Worm (Caenorhabditis elegans) whole organism, mixed stage, embryonic: Measurements from ENCODE around the gene clec-84.
A peak's percentile ranks its signal among the peaks of the same experiment; 100 is the strongest.

Source experiments
- M03D4.4 ChIP-seq: sonication (generic microtip); optimal IDR thresholded peaks from 2 replicates; lab custom pipeline; 2017; ENCODE audit warnings: mild to moderate bottlenecking, missing genetic modification characterization, missing compliant biosample characterization
- bed-3 ChIP-seq: fragments of 200-800 bp; sonication (Bioruptor generic); optimal IDR thresholded peaks from 3 replicates; lab custom pipeline; 2018; ENCODE audit warnings: mild to moderate bottlenecking, missing genetic modification characterization, moderate library complexity, missing compliant biosample characterization
- blmp-1 ChIP-seq: fragments of 150-350 bp; optimal IDR thresholded peaks from 2 replicates; lab custom pipeline; 2014; ENCODE audit warnings: missing biosample characterization, missing genetic modification characterization
- ceh-39 ChIP-seq: fragments of 150-350 bp; optimal IDR thresholded peaks from 2 replicates; lab custom pipeline; 2014; ENCODE audit warnings: missing biosample characterization, missing genetic modification characterization
- ceh-43 ChIP-seq: fragments of 200-800 bp; sonication (Bioruptor generic); optimal IDR thresholded peaks from 2 replicates; lab custom pipeline; 2018; ENCODE audit warnings: mild to moderate bottlenecking, missing genetic modification characterization, moderate library complexity, missing compliant biosample characterization
- ceh-83 ChIP-seq: fragments of 200-800 bp; sonication (Bioruptor generic); optimal IDR thresholded peaks from 2 replicates; lab custom pipeline; 2018; ENCODE audit warnings: mild to moderate bottlenecking, missing genetic modification characterization, missing compliant biosample characterization
- ces-1 ChIP-seq: fragments of 150-350 bp; optimal IDR thresholded peaks from 2 replicates; lab custom pipeline; 2014; ENCODE audit warnings: missing biosample characterization, missing genetic modification reagents, missing genetic modification characterization
- cnd-1 ChIP-seq: fragments of 200-800 bp; sonication (Bioruptor generic); optimal IDR thresholded peaks from 2 replicates; lab custom pipeline; 2018; ENCODE audit warnings: mild to moderate bottlenecking, missing genetic modification characterization, missing compliant biosample characterization
- elt-1 ChIP-seq: sonication (generic microtip); optimal IDR thresholded peaks from 2 replicates; lab custom pipeline; 2017; ENCODE audit warnings: missing genetic modification characterization, mild to moderate bottlenecking, missing compliant biosample characterization, antibody characterized with exemption, moderate library complexity, borderline replicate concordance; ENCODE audit not compliant: insufficient read depth
- elt-3 ChIP-seq: fragments of 150-350 bp; optimal IDR thresholded peaks from 2 replicates; lab custom pipeline; 2014; ENCODE audit warnings: missing biosample characterization, missing genetic modification characterization
- flh-1 ChIP-seq: fragments of 200-800 bp; sonication (Bioruptor generic); optimal IDR thresholded peaks from 2 replicates; lab custom pipeline; 2018; ENCODE audit warnings: mild to moderate bottlenecking, missing genetic modification characterization, moderate library complexity, missing compliant biosample characterization
- ham-2 ChIP-seq: fragments of 200-800 bp; sonication (Bioruptor generic); optimal IDR thresholded peaks from 2 replicates; lab custom pipeline; 2018; ENCODE audit warnings: mild to moderate bottlenecking, missing genetic modification characterization, missing compliant biosample characterization
- hlh-1 ChIP-seq: fragments of 150-350 bp; optimal IDR thresholded peaks from 2 replicates; lab custom pipeline; 2014; ENCODE audit warnings: missing biosample characterization, missing genetic modification reagents, missing genetic modification characterization
- lin-13 ChIP-seq: fragments of 150-350 bp; optimal IDR thresholded peaks from 2 replicates; lab custom pipeline; 2014; ENCODE audit warnings: missing biosample characterization, missing genetic modification characterization
- lin-32 ChIP-seq: fragments of 200-800 bp; sonication (Bioruptor generic); optimal IDR thresholded peaks from 2 replicates; lab custom pipeline; 2018; ENCODE audit warnings: mild to moderate bottlenecking, missing genetic modification characterization, missing compliant biosample characterization
- lsy-2 ChIP-seq: fragments of 150-350 bp; optimal IDR thresholded peaks from 2 replicates; lab custom pipeline; 2014; ENCODE audit warnings: missing biosample characterization, missing genetic modification characterization
- mab-5 ChIP-seq: fragments of 150-350 bp; optimal IDR thresholded peaks from 2 replicates; lab custom pipeline; 2014; ENCODE audit warnings: missing biosample characterization, missing genetic modification characterization
- nhr-12 ChIP-seq: fragments of 150-350 bp; optimal IDR thresholded peaks from 2 replicates; lab custom pipeline; 2014; ENCODE audit warnings: missing biosample characterization, missing genetic modification characterization
- nhr-2 ChIP-seq: fragments of 150-350 bp; optimal IDR thresholded peaks from 2 replicates; lab custom pipeline; 2014; ENCODE audit warnings: missing biosample characterization, missing genetic modification characterization
- nhr-28 ChIP-seq: fragments of 150-350 bp; optimal IDR thresholded peaks from 2 replicates; lab custom pipeline; 2014; ENCODE audit warnings: missing biosample characterization, missing genetic modification characterization
- nhr-76 ChIP-seq: sonication (generic microtip); optimal IDR thresholded peaks from 2 replicates; lab custom pipeline; 2017; ENCODE audit warnings: missing biosample characterization, missing genetic modification characterization
- pha-4 ChIP-seq: fragments of 150-350 bp; optimal IDR thresholded peaks from 2 replicates; lab custom pipeline; 2018; ENCODE audit warnings: missing biosample characterization, missing genetic modification reagents, missing genetic modification characterization
- snpc-4 ChIP-seq: fragments of 150-350 bp; optimal IDR thresholded peaks from 2 replicates; lab custom pipeline; 2014; ENCODE audit warnings: missing biosample characterization, missing genetic modification characterization
- tbx-8 ChIP-seq: fragments of 200-800 bp; sonication (Bioruptor generic); optimal IDR thresholded peaks from 2 replicates; lab custom pipeline; 2018; ENCODE audit warnings: mild to moderate bottlenecking, missing genetic modification characterization, moderate library complexity, missing compliant biosample characterization
- unc-120 ChIP-seq: sonication (generic microtip); optimal IDR thresholded peaks from 2 replicates; lab custom pipeline; 2017; ENCODE audit warnings: missing genetic modification characterization, missing compliant biosample characterization; ENCODE audit not compliant: poor library complexity, severe bottlenecking
- unc-39 ChIP-seq: fragments of 150-350 bp; optimal IDR thresholded peaks from 2 replicates; lab custom pipeline; 2014; ENCODE audit warnings: missing biosample characterization, missing genetic modification characterization
- unc-62 ChIP-seq: fragments of 150-350 bp; optimal IDR thresholded peaks from 2 replicates; lab custom pipeline; 2014; ENCODE audit warnings: missing biosample characterization, missing genetic modification reagents, missing genetic modification characterization
- zip-8 ChIP-seq: fragments of 150-350 bp; optimal IDR thresholded peaks from 2 replicates; lab custom pipeline; 2014; ENCODE audit warnings: missing biosample characterization, missing genetic modification characterization
- ztf-11 ChIP-seq: fragments of 150-350 bp; optimal IDR thresholded peaks from 2 replicates; lab custom pipeline; 2014; ENCODE audit warnings: missing biosample characterization, missing genetic modification characterization

Gene clec-84

ce11 chrIV:2838308-2838707 is 4.0 kb upstream of the clec-84 start, which contains the start of gene Y54G2A.7:
Gene Y54G2A.7 (plus strand): TSS chrIV:2838608.
- TF ChIP-seq nhr-12 (no peak), unc-39 (no peak), ham-2 (GFP tag; lab: Kevin White, UChicago) (no peak), ceh-83 (no peak), unc-62 (GFP tag; lab: Kevin White, UChicago) (no peak), mab-5 (tag; lab: Kevin White, UChicago) (no peak), unc-120 (tag; lab: Kevin White, UChicago) (no peak), lin-13 (no peak), lin-32 (no peak), nhr-28 (tag; lab: Kevin White, UChicago) (no peak), ceh-39 (tag; lab: Kevin White, UChicago) (no peak), nhr-76 (tag; lab: Kevin White, UChicago) (no peak), hlh-1 (tag; lab: Kevin White, UChicago) (no peak), pha-4 (tag; lab: Kevin White, UChicago) (no peak), M03D4.4 (tag; lab: Kevin White, UChicago) (no peak), ceh-43 (GFP tag; lab: Kevin White, UChicago) (no peak), tbx-8 (GFP tag; lab: Kevin White, UChicago) (no peak)

DNA sequence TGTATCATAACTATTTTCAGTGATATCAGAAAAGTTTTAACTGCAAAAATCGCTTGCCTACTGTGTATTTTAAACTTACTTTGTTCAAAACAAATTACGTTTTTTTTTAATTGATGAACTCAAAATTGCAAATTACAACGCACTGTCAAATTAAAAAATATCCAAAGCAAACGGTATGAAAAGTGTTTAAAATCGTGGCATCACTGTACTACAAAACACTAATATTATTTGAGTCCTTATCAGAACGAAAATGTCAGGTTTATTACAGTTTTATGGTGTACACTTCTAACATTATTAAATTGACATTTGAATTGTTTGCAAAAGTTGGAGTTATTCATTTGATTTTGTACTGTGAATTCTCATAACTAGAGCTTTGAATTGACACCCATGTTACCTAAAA is 1.0 kb upstream of the clec-84 start, which contains the start of gene clec-83:
Gene clec-83 (minus strand): TSS at position 213 of the 400 bp plus-strand sequence.
- TF ChIP-seq elt-1 (no peak), M03D4.4 (tag; lab: Kevin White, UChicago) (no peak), pha-4 (tag; lab: Kevin White, UChicago) (no peak), lsy-2 (no peak), zip-8 (no peak), snpc-4 (tag; lab: Kevin White, UChicago) (no peak), nhr-2 (tag; lab: Kevin White, UChicago) (no peak), ham-2 (GFP tag; lab: Kevin White, UChicago) (no peak), unc-39 (no peak), unc-62 (GFP tag; lab: Kevin White, UChicago) (no peak), nhr-76 (tag; lab: Kevin White, UChicago) (no peak), ceh-83 (no peak), ceh-43 (GFP tag; lab: Kevin White, UChicago) (no peak), blmp-1 (tag; lab: Kevin White, UChicago) (no peak), ces-1 (no peak)
- TF ChIP-seq, all 35 proteins: peak for 0

DNA sequence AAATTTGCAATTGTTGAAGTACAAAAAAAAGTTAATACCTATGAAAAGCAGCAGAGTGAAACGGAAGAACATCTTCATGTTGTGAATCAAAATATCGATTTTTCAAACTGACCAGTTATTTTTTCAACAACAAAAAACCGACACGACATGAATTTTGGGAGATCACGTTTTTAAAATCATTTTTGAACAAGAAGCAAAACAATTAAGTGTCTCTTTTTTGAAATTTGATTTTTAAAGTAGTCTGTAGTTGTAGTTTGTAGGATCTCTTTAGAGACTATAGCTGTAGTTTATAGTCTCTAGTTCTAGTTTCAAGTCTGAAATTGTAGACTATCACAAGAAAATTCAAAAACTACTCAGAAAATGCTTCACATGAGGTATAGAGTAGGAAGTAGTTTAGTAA is 1.6 kb downstream of the clec-84 start, which contains the start of gene Y54G2A.15:
Gene Y54G2A.15 (minus strand): TSS at position 101 of the 400 bp plus-strand sequence.
- no peak for TF ChIP-seq flh-1 (GFP tag; lab: Kevin White, UChicago)
- TF ChIP-seq elt-1: no peak
- TF ChIP-seq ceh-83: no peak

DNA sequence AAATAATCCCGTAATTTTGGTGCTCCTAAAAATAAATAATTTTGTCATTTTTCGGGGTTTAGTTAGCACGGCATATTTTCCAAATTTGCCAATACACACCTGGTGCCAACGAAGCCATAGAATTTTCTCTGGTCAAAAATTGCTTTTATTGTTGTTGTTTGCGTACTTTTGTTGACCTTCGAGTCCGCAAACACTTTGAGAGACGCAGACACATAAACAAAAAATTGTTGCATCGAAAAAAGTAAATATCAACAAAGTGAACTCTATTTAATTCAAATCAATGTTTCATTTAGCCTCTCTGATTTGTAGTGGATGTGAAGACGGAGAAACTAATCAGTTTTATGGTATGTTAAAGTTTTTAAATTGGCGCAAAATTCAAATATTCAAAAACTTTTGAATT is 4.0 kb downstream of the clec-84 start, which contains the start of gene Y54G2A.40:
Gene Y54G2A.40 (plus strand): TSS at position 213 of the 400 bp plus-strand sequence.
- TF ChIP-seq pha-4 (tag; lab: Kevin White, UChicago): peak; percentile 33
- TF ChIP-seq mab-5 (tag; lab: Kevin White, UChicago): no peak

- TF ChIP-seq unc-39 (no peak), lin-32 (no peak), cnd-1 (tag; lab: Kevin White, UChicago) (no peak), blmp-1 (tag; lab: Kevin White, UChicago) (no peak)
These were observed 7.0 kb downstream of the clec-84 start for ce11 chrIV:2849269-2849668.

DNA sequence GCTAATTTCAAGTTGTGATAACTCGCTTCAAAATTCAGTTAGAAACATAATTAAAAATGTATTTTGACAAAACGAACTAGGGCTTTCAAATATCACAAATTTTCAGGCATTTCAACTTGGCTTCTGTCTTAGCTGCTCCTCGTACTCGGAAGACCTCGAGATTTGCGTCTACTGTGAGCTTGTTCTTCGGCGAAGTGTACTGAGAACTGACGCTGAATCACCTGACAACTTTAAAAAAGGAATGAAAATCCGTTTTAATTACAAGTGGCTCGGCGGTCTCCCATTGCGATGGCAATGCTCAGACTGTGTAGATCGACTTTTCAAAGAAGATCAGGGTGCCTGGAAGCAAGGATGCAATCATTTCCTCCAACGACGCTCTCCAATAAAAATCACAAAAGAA is 8.3 kb downstream of the clec-84 start, which contains the start of gene clec-85:
Gene clec-85 (plus strand): TSS at position 301 of the 400 bp plus-strand sequence.
- TF ChIP-seq lin-32 (no peak), ceh-83 (no peak), ces-1 (no peak), ceh-43 (GFP tag; lab: Kevin White, UChicago) (no peak), ztf-11 (tag; lab: Kevin White, UChicago) (no peak), elt-1 (no peak), hlh-1 (tag; lab: Kevin White, UChicago) (no peak), blmp-1 (tag; lab: Kevin White, UChicago) (no peak), elt-3 (tag; lab: Kevin White, UChicago) (no peak), bed-3 (GFP tag; lab: Kevin White, UChicago) (no peak), snpc-4 (tag; lab: Kevin White, UChicago) (no peak), pha-4 (tag; lab: Kevin White, UChicago) (no peak), nhr-2 (tag; lab: Kevin White, UChicago) (no peak)
